Fruit fly (Drosophila melanogaster): ENCODE data around the gene CG12499.

Gene CG12499

DNA sequence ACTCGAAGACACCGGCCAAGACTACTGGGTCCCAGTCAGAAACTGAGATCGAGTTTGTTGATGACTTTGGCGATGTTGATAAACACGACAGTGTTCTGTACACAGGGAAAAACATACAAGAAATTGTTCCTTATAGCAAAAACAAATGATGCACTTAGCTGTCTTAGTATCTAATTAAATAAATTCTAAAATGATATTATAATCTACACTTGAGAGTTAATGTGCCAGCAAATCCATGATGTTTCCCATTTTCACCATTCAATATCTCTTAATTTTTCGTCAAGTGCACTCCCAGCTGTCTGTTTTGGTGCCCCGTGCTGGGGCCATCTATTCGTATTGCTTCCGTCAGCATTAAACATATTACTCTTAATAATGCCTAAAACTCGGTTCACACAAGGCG is 46.1 kb downstream of the CG12499 start (continued):
- TF ChIP-seq hkb (optimal IDR thresholded peaks at IDR 0.05): no peak
- peak; percentile 51; the same call in 1 of the 2 replicates for TF ChIP-seq hkb (GFP tag; IDR thresholded peaks at IDR 0.05)
- peak; percentile 63; the same call in 1 of the 3 replicates for TF ChIP-seq CG34422 (GFP tag; IDR thresholded peaks at IDR 0.05)
- no peak for TF ChIP-seq ro (GFP tag; IDR thresholded peaks at IDR 0.05)
- peak; percentile 51; the same call in 2 of the 3 replicates for TF ChIP-seq Dbx (GFP tag; IDR thresholded peaks at IDR 0.05)
- TF ChIP-seq CG14014 (GFP tag; IDR thresholded peaks at IDR 0.05): peak; percentile 29; the same call in 1 of the 2 replicates
- TF ChIP-seq CG7372 (GFP tag; IDR thresholded peaks at IDR 0.05): 0 out of 2 replicates have a peak, but pooled peaks have one; percentile 15
- TF ChIP-seq gcm2 (GFP tag; optimal IDR thresholded peaks at IDR 0.05): no peak
- peak; percentile 27 for TF ChIP-seq bcd (GFP tag; optimal IDR thresholded peaks at IDR 0.05)
- TF ChIP-seq CG9609 (GFP tag; optimal IDR thresholded peaks at IDR 0.05): no peak
- TF ChIP-seq CG3847 (GFP tag; IDR thresholded peaks at IDR 0.05): peak; percentile 40; the same call in 1 of the 2 replicates
- peak; percentile 43 for TF ChIP-seq esg (GFP tag; conservative IDR thresholded peaks at IDR 0.05)
- no peak for TF ChIP-seq ase (GFP tag; IDR thresholded peaks at IDR 0.05)
- peak; percentile 43 for TF ChIP-seq CG6689 (GFP tag; IDR thresholded peaks at IDR 0.05)
- peak; percentile 68 for TF ChIP-seq CG9932 (GFP tag; IDR thresholded peaks at IDR 0.05)
- no peak for TF ChIP-seq Trl (optimal IDR thresholded peaks at IDR 0.05)
- TF ChIP-seq Trl (GFP tag; optimal IDR thresholded peaks at IDR 0.05): no peak
- TF ChIP-seq CG9727 (GFP tag; optimal IDR thresholded peaks at IDR 0.05): peak; percentile 37
- no peak for TF ChIP-seq scrt (GFP tag; optimal IDR thresholded peaks at IDR 0.05)
- no peak for TF ChIP-seq pan (optimal IDR thresholded peaks at IDR 0.05)
- peak in 1 of 2 experiments; percentile 40 for TF ChIP-seq pan (GFP tag; optimal IDR thresholded peaks at IDR 0.05 in 1 of 2, IDR thresholded peaks at IDR 0.05 in 1 of 2)
- no peak for TF ChIP-seq E2f2 (GFP tag; IDR thresholded peaks at IDR 0.05)
- no peak for TF ChIP-seq CG10543 (GFP tag; optimal IDR thresholded peaks at IDR 0.05)
- TF ChIP-seq vvl (GFP tag; IDR thresholded peaks at IDR 0.05): peak; percentile 67; the same call in 1 of the 2 replicates
- TF ChIP-seq sim (GFP tag; IDR thresholded peaks at IDR 0.05): no peak
- no peak for TF ChIP-seq CG31365 (tag; optimal IDR thresholded peaks at IDR 0.05)
- TF ChIP-seq dysf (GFP tag; IDR thresholded peaks at IDR 0.05): peak; percentile 83
- no peak for TF ChIP-seq Asciz (GFP tag; optimal IDR thresholded peaks at IDR 0.05)
- TF ChIP-seq hb (GFP tag; IDR thresholded peaks at IDR 0.05; ENCODE audit: partially characterized antibody): no peak
- no peak for TF ChIP-seq D19B (GFP tag; optimal IDR thresholded peaks at IDR 0.05)
- TF ChIP-seq Dp (GFP tag; optimal IDR thresholded peaks at IDR 0.05): no peak
- no peak for TF ChIP-seq Fer1 (GFP tag; optimal IDR thresholded peaks at IDR 0.05)
- TF ChIP-seq CkIIα-i1 (GFP tag; IDR thresholded peaks at IDR 0.05): no peak
- TF ChIP-seq zen (tag; optimal IDR thresholded peaks at IDR 0.05): no peak
- TF ChIP-seq CG4820 (GFP tag; optimal IDR thresholded peaks at IDR 0.05): peak; percentile 48
- no peak for TF ChIP-seq prd (optimal IDR thresholded peaks at IDR 0.05)
- TF ChIP-seq prd (GFP tag; IDR thresholded peaks at IDR 0.05): peak; percentile 68
- TF ChIP-seq CG7271 (tag; optimal IDR thresholded peaks at IDR 0.05): no peak
- no peak for TF ChIP-seq Dip2 (GFP tag; IDR thresholded peaks at IDR 0.05)
- no peak for TF ChIP-seq unc-4 (GFP tag; IDR thresholded peaks at IDR 0.05; ENCODE audit: partially characterized antibody)
- no peak for TF ChIP-seq CG1832 (GFP tag; optimal IDR thresholded peaks at IDR 0.05)
- peak; percentile 28 for TF ChIP-seq fd3F (GFP tag; optimal IDR thresholded peaks at IDR 0.05)
- no peak for TF ChIP-seq CG14710 (tag; optimal IDR thresholded peaks at IDR 0.05)
- TF ChIP-seq Sry-β (GFP tag; optimal IDR thresholded peaks at IDR 0.05): no peak
- no peak for TF ChIP-seq HmgZ (tag; optimal IDR thresholded peaks at IDR 0.05)
- peak; percentile 42 for TF ChIP-seq CG10979 (tag; optimal IDR thresholded peaks at IDR 0.05)
- TF ChIP-seq CG12391 (tag; optimal IDR thresholded peaks at IDR 0.05): peak; percentile 5
- peak; percentile 30 for TF ChIP-seq Abd-B (GFP tag; optimal IDR thresholded peaks at IDR 0.05)
- peak; percentile 55; the same call in 1 of the 3 replicates for TF ChIP-seq CG11456 (GFP tag; IDR thresholded peaks at IDR 0.05)
- TF ChIP-seq TFAM (GFP tag; optimal IDR thresholded peaks at IDR 0.05): no peak
- TF ChIP-seq CG13287 (GFP tag; IDR thresholded peaks at IDR 0.05; ENCODE audit: partially characterized antibody): no peak
- no peak for TF ChIP-seq CG3065 (GFP tag; optimal IDR thresholded peaks at IDR 0.05)
